Fruit fly (Drosophila melanogaster) whole organism, embryonic: ENCODE results near the gene CG42237.

ENCODE experiments used
- Ada2b ChIP-seq: fragments of 200-800 bp; sonication (Bioruptor generic); IDR thresholded peaks from 2 replicates; pipeline ENCODE4 v1.3.6; 2022; ENCODE audit warnings: missing biosample characterization, missing genetic modification characterization
- Adf1 ChIP-seq: fragments of 200-800 bp; sonication (Bioruptor generic); IDR thresholded peaks from 2 replicates; pipeline ENCODE4 v1.3.6; 2022; ENCODE audit warnings: missing biosample characterization, missing genetic modification characterization
- Antp ChIP-seq: fragments of 200-800 bp; sonication (Bioruptor generic); optimal IDR thresholded peaks from 3 replicates; lab custom pipeline; 2016; ENCODE audit warnings: missing biosample characterization, missing genetic modification characterization
- Atf-2 ChIP-seq: fragments of 200-800 bp; sonication (Bioruptor generic); optimal IDR thresholded peaks from 2 replicates; lab custom pipeline; 2016; ENCODE audit warnings: missing biosample characterization, missing genetic modification characterization
- Awh ChIP-seq: fragments of 200-800 bp; sonication (Bioruptor generic); IDR thresholded peaks from 2 replicates; pipeline ENCODE4, ENCODE4 v1.3.6; 2022; ENCODE audit warnings: missing biosample characterization, missing genetic modification characterization
- BEAF-32 ChIP-seq: fragments of 200-800 bp; sonication (Bioruptor generic); optimal IDR thresholded peaks from 3 replicates; lab custom pipeline; 2017; ENCODE audit warnings: missing biosample characterization, missing genetic modification characterization, mild to moderate bottlenecking, moderate library complexity, missing genetic modification reagents
- CG10267 ChIP-seq: fragments of 200-800 bp; sonication (Bioruptor generic); optimal IDR thresholded peaks from 2 replicates; lab custom pipeline; 2018; ENCODE audit warnings: missing biosample characterization, mild to moderate bottlenecking, missing genetic modification characterization, moderate library complexity
- CG10654 ChIP-seq: fragments of 200-800 bp; sonication (Bioruptor generic); optimal IDR thresholded peaks from 2 replicates; lab custom pipeline; 2016; ENCODE audit warnings: missing biosample characterization, missing genetic modification characterization
- CG11085 ChIP-seq: fragments of 200-800 bp; sonication (Bioruptor generic); IDR thresholded peaks from 2 replicates; pipeline ENCODE4 v1.3.6; 2022; ENCODE audit warnings: missing biosample characterization, missing genetic modification characterization
- CG11398 ChIP-seq: fragments of 200-800 bp; sonication (Bioruptor generic); optimal IDR thresholded peaks from 2 replicates; lab custom pipeline; 2016; ENCODE audit warnings: missing biosample characterization, missing genetic modification characterization
- CG11696 ChIP-seq: fragments of 200-800 bp; sonication (Bioruptor generic); IDR thresholded peaks from 2 replicates; pipeline ENCODE4 v1.3.6; 2022; ENCODE audit warnings: missing biosample characterization, missing genetic modification characterization
- CG12104 ChIP-seq: fragments of 200-800 bp; sonication (Bioruptor generic); optimal IDR thresholded peaks from 3 replicates; lab custom pipeline; 2016; ENCODE audit warnings: missing biosample characterization, missing genetic modification characterization
- CG12942 ChIP-seq: fragments of 200-800 bp; sonication (Bioruptor generic); optimal IDR thresholded peaks from 3 replicates; lab custom pipeline; 2016; ENCODE audit warnings: missing biosample characterization, missing genetic modification characterization
- CG14860 ChIP-seq: fragments of 200-800 bp; sonication (Bioruptor generic); IDR thresholded peaks from 3 replicates; pipeline ENCODE4 v1.3.6; 2022; ENCODE audit warnings: missing biosample characterization, missing genetic modification characterization; ENCODE audit not compliant: partially characterized antibody
- CG1792 ChIP-seq: fragments of 200-800 bp; sonication (Bioruptor generic); optimal IDR thresholded peaks from 2 replicates; lab custom pipeline; 2016; ENCODE audit warnings: missing biosample characterization, missing genetic modification characterization
- CG34422 ChIP-seq: fragments of 200-800 bp; sonication (Bioruptor generic); IDR thresholded peaks from 3 replicates; pipeline ENCODE4 v1.3.6; 2022; ENCODE audit warnings: missing biosample characterization, missing genetic modification characterization
- CG3995 ChIP-seq: fragments of 200-800 bp; sonication (Bioruptor generic); optimal IDR thresholded peaks from 3 replicates; lab custom pipeline; 2016; ENCODE audit warnings: missing biosample characterization, missing genetic modification characterization
- CG9876 ChIP-seq: fragments of 200-800 bp; sonication (Bioruptor generic); optimal IDR thresholded peaks from 2 replicates; lab custom pipeline; 2016; ENCODE audit warnings: missing biosample characterization, missing genetic modification characterization
- Dref ChIP-seq: fragments of 200-800 bp; sonication (Bioruptor generic); IDR thresholded peaks from 2 replicates; pipeline ENCODE4 v1.3.6; 2022; ENCODE audit warnings: missing biosample characterization, missing genetic modification characterization
- Elba2 ChIP-seq: fragments of 200-800 bp; sonication (Bioruptor generic); optimal IDR thresholded peaks from 3 replicates; lab custom pipeline; 2016; ENCODE audit warnings: missing biosample characterization, missing genetic modification characterization
- Fer2 ChIP-seq: fragments of 200-800 bp; sonication (Bioruptor generic); optimal IDR thresholded peaks from 2 replicates; lab custom pipeline; 2018; ENCODE audit warnings: missing biosample characterization, mild to moderate bottlenecking, missing genetic modification characterization, moderate library complexity
- Fer3 ChIP-seq: fragments of 200-800 bp; sonication (Bioruptor generic); optimal IDR thresholded peaks from 2 replicates; lab custom pipeline; 2018; ENCODE audit warnings: missing biosample characterization, mild to moderate bottlenecking, missing genetic modification characterization, moderate library complexity
- H2.0 ChIP-seq: fragments of 200-800 bp; sonication (Bioruptor generic); IDR thresholded peaks from 2 replicates; pipeline ENCODE4 v1.3.6; 2022; ENCODE audit warnings: missing biosample characterization, missing genetic modification characterization
- HLH3B ChIP-seq: fragments of 200-800 bp; sonication (Bioruptor generic); IDR thresholded peaks from 2 replicates; pipeline ENCODE4 v1.3.6; 2022; ENCODE audit warnings: missing biosample characterization, missing genetic modification characterization
- HmgZ ChIP-seq: fragments of 200-800 bp; sonication (Bioruptor generic); optimal IDR thresholded peaks from 2 replicates; lab custom pipeline; 2018; ENCODE audit warnings: missing biosample characterization, mild to moderate bottlenecking, missing genetic modification characterization
- Hr78 ChIP-seq, 2 experiments: fragments of 200-800 bp in 1 of 2; fragments of >200 bp in 1 of 2; sonication (Bioruptor generic) in 1 of 2; optimal IDR thresholded peaks; 2 replicates each; lab custom pipeline; 2017 to 2019; ENCODE audit warnings: missing biosample characterization in 2 of 2, missing genetic modification characterization in 2 of 2, mild to moderate bottlenecking in 1 of 2, moderate library complexity in 1 of 2
- Lhr ChIP-seq: fragments of 200-800 bp; sonication (Bioruptor generic); optimal IDR thresholded peaks from 3 replicates; lab custom pipeline; 2017; ENCODE audit warnings: mild to moderate bottlenecking, missing biosample characterization, missing genetic modification reagents, missing genetic modification characterization
- Lim3 ChIP-seq: fragments of 200-800 bp; sonication (Bioruptor generic); IDR thresholded peaks from 2 replicates; pipeline ENCODE4 v1.3.6; 2022; ENCODE audit warnings: missing biosample characterization, missing genetic modification characterization
- Med ChIP-seq: fragments of 200-800 bp; sonication (Bioruptor generic); peaks from one replicate; lab custom pipeline; 2016; ENCODE audit warnings: missing biosample characterization, missing genetic modification characterization, mild to moderate bottlenecking, inconsistent platforms, moderate library complexity
- Oaz ChIP-seq: fragments of 200-800 bp; sonication (Bioruptor generic); IDR thresholded peaks from 2 replicates; pipeline ENCODE4 v1.3.6; 2022; ENCODE audit warnings: missing biosample characterization, missing genetic modification characterization
- Pdp1 ChIP-seq, 2 experiments: fragments of 200-800 bp; sonication (Bioruptor generic); optimal IDR thresholded peaks; 3 replicates each; lab custom pipeline; 2016; ENCODE audit warnings: missing biosample characterization in 2 of 2, missing genetic modification characterization in 2 of 2, mild to moderate bottlenecking in 1 of 2, moderate library complexity in 1 of 2
- Sox100B ChIP-seq: fragments of 200-800 bp; sonication (Bioruptor generic); optimal IDR thresholded peaks from 3 replicates; lab custom pipeline; 2018; ENCODE audit warnings: missing biosample characterization, mild to moderate bottlenecking, missing genetic modification characterization
- ac ChIP-seq: fragments of 200-800 bp; sonication (Bioruptor generic); optimal IDR thresholded peaks from 3 replicates; lab custom pipeline; 2017; ENCODE audit warnings: missing biosample characterization, mild to moderate bottlenecking, missing genetic modification characterization
- fd96Cb ChIP-seq: fragments of 200-800 bp; sonication (Bioruptor generic); optimal IDR thresholded peaks from 2 replicates; lab custom pipeline; 2018; ENCODE audit warnings: missing biosample characterization, mild to moderate bottlenecking, missing genetic modification characterization, moderate library complexity
- ham ChIP-seq: fragments of 200-800 bp; sonication (Bioruptor generic); IDR thresholded peaks from 2 replicates; pipeline ENCODE4 v1.3.6; 2022; ENCODE audit warnings: missing biosample characterization, missing genetic modification characterization
- lilli ChIP-seq: fragments of 200-800 bp; sonication (Bioruptor generic); optimal IDR thresholded peaks from 3 replicates; lab custom pipeline; 2016; ENCODE audit warnings: missing biosample characterization, missing genetic modification characterization
- nerfin-2 ChIP-seq: fragments of 200-800 bp; sonication (Bioruptor generic); IDR thresholded peaks from 2 replicates; pipeline ENCODE4 v1.3.6; 2022; ENCODE audit warnings: missing biosample characterization, missing genetic modification characterization; ENCODE audit not compliant: partially characterized antibody
- oc ChIP-seq: fragments of 200-800 bp; sonication (Bioruptor generic); optimal IDR thresholded peaks from 2 replicates; lab custom pipeline; 2018; ENCODE audit warnings: missing biosample characterization, mild to moderate bottlenecking, missing genetic modification characterization, moderate library complexity
- pan ChIP-seq, 4 experiments: fragments of >200 bp in 3 of 4; fragments of 200-800 bp in 1 of 4; sonication (Bioruptor generic) in 1 of 4; optimal IDR thresholded peaks in 3 of 4; IDR thresholded peaks in 1 of 4; 2 replicates each; pipeline versions ENCODE4 v1.3.6 to Lab custom; 2017 to 2022; ENCODE audit warnings: missing biosample characterization in 2 of 4, missing genetic modification characterization in 2 of 4, mixed read lengths in 1 of 4
- phol ChIP-seq: fragments of 200-800 bp; sonication (Bioruptor generic); optimal IDR thresholded peaks from 3 replicates; lab custom pipeline; 2018; ENCODE audit warnings: missing biosample characterization, mild to moderate bottlenecking, missing genetic modification characterization, moderate library complexity
- prd ChIP-seq, 3 experiments: fragments of >200 bp in 2 of 3; fragments of 200-800 bp in 1 of 3; sonication (Bioruptor generic) in 1 of 3; optimal IDR thresholded peaks in 2 of 3; IDR thresholded peaks in 1 of 3; 2 replicates in 2 of 3; 3 replicates in 1 of 3; pipeline versions ENCODE4 v1.3.6 to Lab custom; 2017 to 2022; ENCODE audit warnings: missing biosample characterization in 1 of 3, missing genetic modification characterization in 1 of 3
- salm ChIP-seq: fragments of 200-800 bp; sonication (Bioruptor generic); optimal IDR thresholded peaks from 2 replicates; lab custom pipeline; 2018; ENCODE audit warnings: missing biosample characterization, mild to moderate bottlenecking, missing genetic modification characterization
- sd ChIP-seq: fragments of 200-800 bp; sonication (Bioruptor generic); optimal IDR thresholded peaks from 3 replicates; lab custom pipeline; 2018; ENCODE audit warnings: missing biosample characterization, mild to moderate bottlenecking, missing genetic modification characterization, moderate library complexity
- sens-2 ChIP-seq: fragments of 200-800 bp; sonication (Bioruptor generic); IDR thresholded peaks from 2 replicates; pipeline ENCODE4 v1.3.6; 2022; ENCODE audit warnings: missing biosample characterization, missing genetic modification characterization
- sr ChIP-seq: fragments of 200-800 bp; sonication (Bioruptor generic); IDR thresholded peaks from 3 replicates; pipeline ENCODE4 v1.3.6; 2022; ENCODE audit warnings: missing biosample characterization, missing genetic modification characterization
- tin ChIP-seq: fragments of 200-800 bp; sonication (Bioruptor generic); optimal IDR thresholded peaks from 3 replicates; lab custom pipeline; 2016; ENCODE audit warnings: missing biosample characterization, missing genetic modification characterization
- tx ChIP-seq: fragments of 200-800 bp; sonication (Bioruptor generic); optimal IDR thresholded peaks from 2 replicates; lab custom pipeline; 2016; ENCODE audit warnings: missing biosample characterization, missing genetic modification characterization
- usp ChIP-seq: fragments of >200 bp; optimal IDR thresholded peaks from 2 replicates; lab custom pipeline; 2017; ENCODE audit warnings: missing biosample characterization, missing genetic modification characterization
- wek ChIP-seq: fragments of 200-800 bp; sonication (Bioruptor generic); optimal IDR thresholded peaks from 3 replicates; lab custom pipeline; 2018; ENCODE audit warnings: missing biosample characterization, mild to moderate bottlenecking, missing genetic modification characterization, moderate library complexity

Gene CG42237

DNA sequence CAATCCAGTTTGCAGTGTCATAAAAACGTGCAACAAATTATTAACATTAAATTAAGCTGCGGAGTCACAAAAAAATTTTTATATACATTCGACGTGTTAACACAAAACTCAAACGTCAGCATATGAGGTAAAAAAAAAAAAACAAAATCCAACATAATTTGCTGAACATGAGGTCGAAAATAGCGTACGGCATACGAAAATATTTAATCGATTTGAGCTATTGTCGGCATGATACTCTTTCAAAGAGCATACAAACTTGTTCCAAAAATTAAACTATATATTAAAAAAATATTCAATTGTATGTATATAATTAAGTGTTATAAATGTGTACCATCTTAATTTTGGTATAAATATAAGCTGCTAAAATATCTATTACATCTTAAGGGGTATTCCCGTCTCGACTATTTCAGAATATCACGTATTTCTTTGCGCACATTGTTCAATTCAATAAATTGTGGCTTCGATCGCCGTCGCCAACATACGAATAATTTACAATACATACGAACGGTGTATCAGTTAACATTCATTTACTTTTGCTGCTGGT lies 5.3 kb upstream of the CG42237 start (continued):
- TF ChIP-seq Antp (GFP tag; lab: Kevin White, UChicago) (no peak), HmgZ (tag; lab: Kevin White, UChicago) (no peak), CG3995 (GFP tag; lab: Kevin White, UChicago) (no peak), Lim3 (GFP tag; lab: Robert Waterston, UW) (peak; percentile 41; the same call in 1 of the 2 replicates), CG11085 (GFP tag; lab: Robert Waterston, UW) (no peak), CG10267 (tag; lab: Kevin White, UChicago) (peak; percentile 37), CG9876 (GFP tag; lab: Kevin White, UChicago) (no peak), ham (GFP tag; lab: Robert Waterston, UW) (no peak), tin (no peak), Ada2b (GFP tag; lab: Robert Waterston, UW) (peak; percentile 57), Awh (GFP tag; lab: Robert Waterston, UW) (peak; percentile 69), oc (tag; lab: Kevin White, UChicago) (no peak), ac (GFP tag; lab: Kevin White, UChicago) (no peak), phol (tag; lab: Kevin White, UChicago) (peak; percentile 46), CG12942 (no peak), CG12104 (GFP tag; lab: Kevin White, UChicago) (no peak), Atf-2 (GFP tag; lab: Kevin White, UChicago) (no peak), CG10654 (GFP tag; lab: Kevin White, UChicago) (no peak), Hr78 (GFP tag; optimal IDR thresholded peaks at IDR 0.05; lab: Kevin White, UChicago) (no peak), CG11398 (GFP tag; lab: Kevin White, UChicago) (no peak), Pdp1 (GFP tag; optimal IDR thresholded peaks at IDR 0.05; lab: Kevin White, UChicago) (no peak), nerfin-2 (GFP tag; lab: Robert Waterston, UW) (no peak), sens-2 (GFP tag; lab: Robert Waterston, UW) (no peak), lilli (GFP tag; lab: Kevin White, UChicago) (no peak), Sox100B (GFP tag; lab: Kevin White, UChicago) (peak; percentile 25), H2.0 (GFP tag; lab: Robert Waterston, UW) (peak; percentile 47), CG11696 (GFP tag; lab: Robert Waterston, UW) (0 out of 2 replicates have a peak, but pooled peaks have one; percentile 32), Lhr (GFP tag; lab: Kevin White, UChicago) (no peak), sr (no peak), Adf1 (no peak), Elba2 (GFP tag; lab: Kevin White, UChicago) (no peak), Fer3 (tag; lab: Kevin White, UChicago) (peak; percentile 60), Fer2 (tag; lab: Kevin White, UChicago) (peak; percentile 19), usp (GFP tag; lab: Kevin White, UChicago) (no peak), CG1792 (GFP tag; lab: Kevin White, UChicago) (no peak), salm (tag; lab: Kevin White, UChicago) (no peak), wek (GFP tag; lab: Kevin White, UChicago) (no peak), HLH3B (GFP tag; lab: Robert Waterston, UW) (peak; percentile 34; the same call in 1 of the 2 replicates), BEAF-32 (no peak), prd (optimal IDR thresholded peaks at IDR 0.05; lab: Kevin White, UChicago) (no peak), prd (GFP tag; IDR thresholded peaks at IDR 0.05; lab: Robert Waterston, UW) (peak; percentile 58; the same call in 2 of the 3 replicates), CG14860 (GFP tag; lab: Robert Waterston, UW) (no peak), pan (optimal IDR thresholded peaks at IDR 0.05; lab: Kevin White, UChicago) (no peak), pan (GFP tag; optimal IDR thresholded peaks at IDR 0.05 in 1 of 2, IDR thresholded peaks at IDR 0.05 in 1 of 2) (peak in 1 of 2 experiments; percentile 77), CG34422 (GFP tag; lab: Robert Waterston, UW) (peak; percentile 41; the same call in 1 of the 3 replicates), Med (GFP tag; lab: Kevin White, UChicago) (peak; percentile 29), Oaz (no peak), sd (tag; lab: Kevin White, UChicago) (peak; percentile 44), tx (GFP tag; lab: Kevin White, UChicago) (no peak), fd96Cb (tag; lab: Kevin White, UChicago) (peak; percentile 36), Dref (GFP tag; lab: Robert Waterston, UW) (no peak)
